Worm (Caenorhabditis elegans): ENCODE measurements around the gene prx-2.

ce11 chrIV:11641802-11642201 lies 2.1 kb upstream of the prx-2 start, which contains the start of gene ZK809.1:
- TF ChIP-seq nhr-12 (tag; optimal IDR thresholded peaks at IDR 0.05) (no peak), ztf-11 (tag; optimal IDR thresholded peaks at IDR 0.05) (no peak), bed-3 (GFP tag; optimal IDR thresholded peaks at IDR 0.05) (no peak), M03D4.4 (tag; optimal IDR thresholded peaks at IDR 0.05) (no peak), ces-1 (GFP tag; optimal IDR thresholded peaks at IDR 0.05) (no peak), blmp-1 (tag; optimal IDR thresholded peaks at IDR 0.05) (no peak)

All from whole organism, mixed stage, embryonic.